Worm (Caenorhabditis elegans) whole organism, dauer: Measurements from ENCODE around the gene M01G5.1.

ENCODE experiments used
- unc-62 ChIP-seq: sonication (generic microtip); optimal IDR thresholded peaks from 2 replicates; lab custom pipeline; 2017; ENCODE audit warnings: missing biosample characterization, missing genetic modification reagents, missing genetic modification characterization

The M01G5.1 gene

DNA sequence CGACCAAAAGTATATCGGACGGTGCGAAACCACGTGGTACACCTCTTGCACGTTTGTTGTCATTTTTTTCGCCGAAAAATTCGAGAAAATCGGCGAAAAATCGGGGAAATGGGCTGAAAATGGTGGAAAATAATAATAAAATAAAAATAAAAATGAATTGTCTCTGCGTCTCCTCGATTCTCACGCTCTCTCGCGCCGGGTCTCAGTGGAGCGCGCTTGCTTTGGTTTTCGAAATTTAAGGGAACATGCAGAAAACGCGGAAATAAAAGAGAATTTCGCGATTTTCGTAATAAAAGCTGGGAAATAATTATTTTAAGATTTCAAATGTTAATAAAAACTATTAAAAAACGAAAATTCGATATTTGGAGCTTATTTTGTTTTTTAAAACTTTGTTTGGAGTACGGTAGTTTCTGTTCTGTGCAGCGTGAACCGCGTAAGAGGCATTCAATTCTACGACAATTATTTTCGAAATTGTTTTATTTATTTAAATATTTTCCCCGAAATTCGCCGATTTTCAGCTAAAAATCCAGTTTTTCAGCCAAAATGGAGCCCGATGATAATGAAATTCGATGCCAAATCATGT is at the start of gene M01G5.1, which contains the start of gene ave-1:
TSS of gene M01G5.1 (plus strand) at position 539 of the 583 bp plus-strand sequence.
TSS of gene ave-1 (minus strand) at position 113 of the 583 bp plus-strand sequence.
- TF ChIP-seq unc-62 (GFP tag; lab: Kevin White, UChicago): no peak

DNA sequence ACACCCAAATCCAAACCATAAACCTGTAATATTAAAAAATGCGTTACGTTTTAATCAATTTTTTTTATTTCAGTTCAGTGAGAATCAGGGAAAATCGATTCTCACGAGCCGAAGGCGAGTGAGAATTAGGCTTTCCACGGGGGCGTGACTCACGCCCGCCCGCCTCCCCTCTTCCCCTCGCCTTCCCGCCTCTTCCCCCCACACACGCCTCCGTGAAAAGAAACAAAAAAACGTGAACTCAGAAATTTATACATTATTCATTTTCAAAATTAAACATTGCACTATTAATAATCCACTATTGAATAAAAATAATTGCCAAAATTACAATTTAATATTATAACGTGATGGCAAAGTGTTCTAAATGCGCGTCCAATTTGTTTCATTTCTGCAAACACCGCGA is 49.5 kb upstream of the M01G5.1 start:
- no peak for TF ChIP-seq unc-62 (GFP tag; lab: Kevin White, UChicago)

DNA sequence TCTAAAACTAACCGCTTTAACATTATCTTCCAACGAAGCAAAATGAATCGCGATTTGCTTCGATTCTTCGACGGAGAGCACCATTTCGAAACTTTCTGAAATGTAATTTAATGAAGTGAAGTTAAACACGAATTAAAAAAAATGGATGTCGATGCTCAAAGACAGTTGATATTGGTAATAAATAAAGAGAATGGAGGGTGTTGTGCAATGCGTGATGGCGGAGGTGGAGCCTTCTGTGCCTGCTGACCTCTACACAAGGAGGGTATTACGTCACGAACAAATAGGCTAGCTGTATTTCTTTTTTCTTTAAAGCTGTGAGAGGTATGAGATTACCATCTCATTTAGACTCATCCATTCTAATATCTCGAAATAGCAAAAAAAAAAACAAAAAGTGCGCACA is 40.5 kb upstream of the M01G5.1 start, which contains the start of gene Y82E9BR.17:
TSS of gene Y82E9BR.17 (minus strand) at position 101 of the 400 bp plus-strand sequence.
- TF ChIP-seq unc-62 (GFP tag; lab: Kevin White, UChicago): no peak

DNA sequence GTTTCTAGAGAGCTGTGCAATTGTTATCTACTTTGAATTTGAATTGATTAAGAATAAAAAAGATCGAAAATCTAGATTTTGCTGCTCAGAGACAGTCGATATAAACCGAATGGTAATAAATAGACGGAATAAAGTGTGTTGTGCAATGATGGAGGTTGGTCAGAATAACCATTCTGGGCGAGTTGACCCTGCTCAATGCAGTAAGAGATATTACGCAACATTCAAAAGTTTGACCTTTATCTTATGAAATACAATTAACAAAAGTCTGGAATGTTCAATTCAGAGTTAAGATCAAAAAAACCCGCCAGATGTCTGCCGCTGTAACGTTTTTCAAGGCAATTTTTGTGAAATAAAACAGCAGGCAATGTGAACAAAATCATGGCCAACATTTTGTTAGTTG is 39.3 kb upstream of the M01G5.1 start:
- no peak for TF ChIP-seq unc-62 (GFP tag; lab: Kevin White, UChicago)

DNA sequence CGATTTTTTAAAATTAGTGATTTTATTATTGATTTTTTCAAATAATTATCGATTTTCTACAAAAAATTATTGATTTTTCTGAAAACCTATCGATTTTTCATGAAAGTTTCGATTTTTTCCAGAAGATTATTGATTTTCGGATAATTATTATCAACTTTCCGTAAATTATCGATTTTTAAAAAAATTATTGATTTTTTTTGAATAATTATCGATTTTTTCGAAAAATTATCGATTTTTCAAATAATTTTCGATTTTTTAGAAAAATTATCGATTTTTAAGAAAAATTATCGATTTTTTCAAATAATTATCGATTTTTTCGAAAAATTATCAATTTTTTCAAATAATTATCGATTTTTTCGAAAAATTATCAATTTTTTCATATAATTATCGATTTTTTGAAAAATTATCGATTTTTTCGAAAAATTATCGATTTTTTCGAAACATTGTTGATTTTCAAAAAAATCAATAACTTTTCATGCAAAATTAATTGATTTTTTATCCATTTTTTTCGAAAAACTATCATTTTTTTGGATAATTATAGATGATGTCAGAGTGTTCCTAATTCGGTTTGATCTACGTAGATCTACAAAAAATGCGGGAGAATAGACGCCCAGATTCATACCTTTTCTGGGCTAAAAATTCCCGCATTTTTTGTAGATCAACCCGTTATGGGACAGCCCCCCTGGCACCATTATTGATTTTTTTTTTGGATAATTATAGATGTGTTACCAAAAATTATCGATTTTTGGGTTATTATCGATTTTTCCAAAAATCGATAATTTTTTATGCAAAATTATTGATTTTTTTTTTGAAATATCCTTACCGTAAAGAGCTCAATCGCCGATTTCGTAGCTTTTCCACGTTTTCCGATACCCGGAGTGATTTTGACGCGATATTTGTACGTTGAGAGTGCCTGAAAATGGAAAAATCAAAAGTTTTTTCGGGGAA is 27.6 kb upstream of the M01G5.1 start:
- no peak for TF ChIP-seq unc-62 (GFP tag; lab: Kevin White, UChicago)

DNA sequence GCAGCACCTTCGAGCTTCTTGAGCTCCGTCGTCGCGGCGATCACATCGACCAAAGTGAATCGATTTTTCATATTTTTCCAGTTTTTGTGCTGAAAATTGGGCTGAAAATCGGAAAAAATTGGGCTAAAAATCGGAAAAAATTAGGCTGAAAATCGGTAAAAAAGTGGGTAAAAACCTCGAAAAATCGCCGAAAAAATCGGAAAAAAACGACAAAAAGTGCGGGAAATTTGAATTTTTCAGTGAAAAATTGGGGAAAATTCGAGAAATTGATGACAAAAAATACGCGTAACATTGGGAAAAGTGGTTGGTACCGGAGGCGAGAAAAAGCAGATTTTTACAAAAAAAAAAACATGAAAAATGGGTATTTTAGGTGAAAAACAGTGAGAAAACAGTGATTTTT is 12.8 kb upstream of the M01G5.1 start, which contains the start of gene Y82E9BR.18:
TSS of gene Y82E9BR.18 (minus strand) at position 101 of the 400 bp plus-strand sequence.
- TF ChIP-seq unc-62 (GFP tag; lab: Kevin White, UChicago): no peak

DNA sequence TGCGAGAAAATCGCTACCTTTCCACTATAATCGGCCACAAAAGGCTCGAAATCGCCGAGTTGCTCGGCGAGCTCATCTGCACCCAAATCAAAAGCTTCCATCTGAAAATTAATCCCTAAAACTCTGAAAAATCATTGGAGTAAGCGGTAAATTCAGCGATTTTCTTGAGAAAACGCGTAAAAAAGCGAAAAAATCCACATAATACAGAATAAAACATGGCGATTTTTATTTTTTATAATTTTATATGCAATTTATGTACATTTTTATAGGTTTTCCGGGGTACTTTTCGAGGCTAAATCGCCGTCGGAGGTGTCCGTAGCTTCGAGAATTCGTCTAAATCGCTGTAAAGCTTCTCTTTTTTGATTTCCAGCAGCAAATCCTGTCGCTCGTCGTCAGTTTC is 971 bp upstream of the M01G5.1 start, which contains the start of gene Y82E9BR.19:
TSS of gene Y82E9BR.19 (minus strand) at position 101 of the 400 bp plus-strand sequence.
- no peak for TF ChIP-seq unc-62 (GFP tag; lab: Kevin White, UChicago)

DNA sequence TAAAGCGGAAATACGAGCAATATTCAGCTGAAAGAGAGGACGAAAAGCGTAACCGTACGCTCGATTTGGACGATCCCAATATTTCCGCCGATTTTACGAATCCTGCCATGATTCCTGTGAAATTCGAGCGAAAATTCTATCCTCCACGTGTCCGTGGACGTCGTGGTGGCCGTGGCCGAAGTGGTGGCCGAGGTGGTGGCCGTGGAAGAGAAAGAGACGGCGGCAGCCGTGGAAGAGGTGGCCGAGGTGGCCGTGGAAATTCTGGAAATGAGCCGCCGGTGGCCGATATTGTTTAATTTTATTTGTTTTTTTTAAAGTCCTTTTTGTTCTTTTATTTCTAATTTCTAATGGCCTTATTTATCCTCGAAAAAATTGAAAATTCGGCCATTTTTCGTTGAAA is 12.0 kb downstream of the M01G5.1 start:
- TF ChIP-seq unc-62 (GFP tag; lab: Kevin White, UChicago): no peak

DNA sequence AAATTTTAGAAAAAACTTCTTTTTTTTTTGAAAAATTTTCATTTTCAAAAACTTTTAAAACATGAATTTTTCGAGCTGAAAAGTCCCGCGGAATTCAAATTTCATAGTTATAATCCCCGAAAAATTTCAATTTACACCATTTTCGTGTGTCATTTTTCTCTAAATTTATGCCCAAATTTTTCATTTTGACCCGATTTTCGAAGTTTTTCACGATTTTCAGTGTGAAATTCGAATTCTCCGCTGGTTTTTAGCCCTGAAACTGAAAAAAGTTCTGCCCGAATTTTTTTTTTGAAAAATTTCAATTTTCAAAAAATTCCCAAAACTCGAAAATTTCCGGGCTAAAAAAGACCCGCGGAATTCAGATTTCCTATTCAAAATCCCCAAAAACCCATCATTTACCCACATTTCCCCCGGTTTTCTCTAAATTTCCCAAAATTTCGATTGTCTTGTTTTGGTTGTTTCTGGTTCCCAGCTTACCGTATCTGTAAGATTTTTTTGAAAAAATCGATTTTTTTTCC is 12.6 kb downstream of the M01G5.1 start:
- no peak for TF ChIP-seq unc-62 (GFP tag; lab: Kevin White, UChicago)

DNA sequence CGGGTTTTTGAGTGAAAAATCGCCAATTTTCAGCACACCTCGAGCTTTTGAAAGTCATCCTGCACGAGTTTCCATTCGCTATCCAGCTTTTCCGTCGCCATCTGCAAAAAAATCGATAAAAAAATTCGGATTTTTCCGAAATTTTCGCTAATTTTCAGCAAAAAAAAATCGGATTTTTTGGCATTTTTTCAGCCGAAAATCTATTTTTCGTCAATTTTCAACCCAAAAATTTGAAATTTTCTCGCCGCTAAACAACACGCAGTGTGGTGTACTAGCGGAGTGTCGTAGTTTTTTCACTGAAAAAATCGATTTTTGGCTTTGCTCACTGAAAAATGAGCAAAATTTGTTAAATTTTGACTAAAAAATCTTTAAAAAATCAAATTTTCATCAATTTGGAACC is 21.7 kb downstream of the M01G5.1 start, which contains the start of gene tmem-120:
TSS of gene tmem-120 (minus strand) at position 101 of the 400 bp plus-strand sequence.
- TF ChIP-seq unc-62 (GFP tag; lab: Kevin White, UChicago): no peak

DNA sequence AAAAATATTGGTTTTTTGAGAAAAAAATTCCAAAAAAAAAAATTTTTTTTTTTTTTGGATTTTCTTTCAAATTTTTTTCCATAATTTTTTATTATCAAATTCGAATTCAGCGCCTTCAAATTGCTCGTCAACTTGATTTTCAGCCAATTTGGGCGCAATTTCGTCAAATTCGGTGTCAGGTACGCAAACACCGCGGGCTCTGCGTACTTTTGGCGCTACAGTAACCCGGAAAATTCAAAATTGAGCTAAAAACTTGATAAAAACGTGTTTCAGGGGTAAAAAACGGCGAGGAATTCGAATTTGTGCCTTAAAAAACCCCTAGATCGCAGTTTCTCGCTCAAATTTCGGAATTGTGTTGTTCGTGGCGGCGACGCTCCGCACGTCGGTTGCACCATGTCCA is 23.7 kb downstream of the M01G5.1 start:
- TF ChIP-seq unc-62 (GFP tag; lab: Kevin White, UChicago): no peak

DNA sequence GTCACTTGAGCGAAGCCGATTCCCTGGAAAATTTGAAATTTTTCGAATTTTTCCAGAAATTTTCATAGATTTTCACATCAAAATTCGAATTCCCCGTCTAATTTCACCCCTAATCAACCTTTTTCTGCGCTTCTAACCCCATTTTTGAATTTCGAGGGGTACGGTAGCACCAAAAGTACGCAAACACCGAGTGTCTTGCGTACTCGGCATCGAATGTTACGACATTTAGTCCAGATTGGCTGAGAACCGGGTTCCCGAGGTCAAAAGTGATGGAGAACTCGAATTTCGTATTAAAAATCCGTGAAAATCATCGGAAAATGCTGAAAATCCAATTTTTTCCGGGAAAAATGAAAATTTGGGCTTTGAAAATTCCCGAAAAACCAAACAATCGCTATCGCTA is 32.2 kb downstream of the M01G5.1 start:
- TF ChIP-seq unc-62 (GFP tag; lab: Kevin White, UChicago): no peak

DNA sequence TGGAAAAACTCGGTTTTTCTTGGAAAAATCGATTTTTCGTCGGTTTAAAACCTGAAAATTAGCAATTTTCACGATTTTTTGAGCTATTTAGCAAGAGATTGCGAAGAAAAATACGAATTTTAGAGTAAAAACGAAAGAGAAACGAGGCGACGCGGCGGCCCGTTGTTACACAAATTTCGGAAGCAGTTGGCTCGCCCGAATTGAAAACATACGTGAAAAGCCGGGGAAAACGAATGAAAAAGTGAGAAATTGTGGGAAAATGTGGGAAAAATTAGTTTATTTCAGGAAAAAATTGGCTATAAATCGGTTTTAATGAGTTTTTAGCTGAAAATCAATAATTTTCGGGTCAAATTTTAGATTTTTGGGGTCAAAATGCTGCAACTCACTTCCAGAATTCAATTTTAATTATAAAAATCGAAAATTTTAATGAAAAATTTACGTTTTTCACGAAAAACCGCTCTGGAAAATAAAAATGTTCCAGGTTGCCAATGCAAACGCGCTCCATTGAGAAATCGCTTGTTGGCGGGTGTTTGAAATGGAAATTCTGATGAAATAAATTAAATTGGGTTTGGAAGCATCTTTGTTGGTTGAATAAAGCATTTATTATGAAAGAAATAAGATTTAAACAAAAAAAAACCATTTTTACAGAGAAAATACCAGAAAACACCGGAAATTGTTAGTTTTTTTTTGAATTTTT is 36.7 kb downstream of the M01G5.1 start, which contains the start of gene snf-6:
TSS of gene snf-6 (minus strand) at position 51 of the 697 bp plus-strand sequence.
- TF ChIP-seq unc-62 (GFP tag; lab: Kevin White, UChicago): no peak

DNA sequence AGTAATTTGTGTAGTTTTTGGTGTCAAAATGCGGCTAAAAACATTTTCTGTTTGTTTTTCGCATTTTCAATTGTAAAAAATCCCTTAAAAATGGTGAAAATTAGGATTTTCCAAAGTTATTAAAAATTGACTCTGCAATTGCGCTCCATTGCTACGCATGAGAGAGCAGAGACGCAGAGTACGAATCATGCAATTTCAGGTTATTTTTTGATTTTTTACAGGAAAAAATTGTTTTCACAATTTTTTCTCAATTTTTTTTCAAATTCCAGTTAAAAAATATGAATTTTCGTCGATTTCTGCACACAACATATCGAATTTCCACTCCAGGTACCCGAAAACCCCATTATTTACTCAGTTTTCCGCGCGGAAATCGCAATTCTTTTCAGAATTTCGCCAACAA is 37.4 kb downstream of the M01G5.1 start, which contains the start of gene mtg-1:
TSS of gene mtg-1 (plus strand) at position 160 of the 400 bp plus-strand sequence.
- no peak for TF ChIP-seq unc-62 (GFP tag; lab: Kevin White, UChicago)

DNA sequence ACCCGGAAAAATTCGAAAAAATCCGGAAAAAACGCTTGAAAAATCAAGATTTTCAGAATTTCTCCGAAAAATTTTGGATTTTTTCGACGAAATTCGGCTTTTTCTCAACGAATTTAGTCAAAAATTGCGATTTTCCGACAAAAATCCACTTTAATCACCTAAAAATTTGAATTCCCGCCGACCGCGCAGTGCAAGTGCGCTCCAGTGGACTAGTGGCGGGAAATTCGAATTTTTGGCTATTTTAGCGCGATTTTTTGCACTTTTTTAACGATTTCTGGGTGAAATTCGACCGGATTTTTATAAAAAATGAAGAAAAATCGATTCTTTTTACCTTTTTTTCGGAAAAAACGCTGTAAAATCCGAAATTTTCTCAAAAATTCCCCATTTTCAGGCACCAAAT is 38.2 kb downstream of the M01G5.1 start:
- TF ChIP-seq unc-62 (GFP tag; lab: Kevin White, UChicago): no peak
